Fruit fly (Drosophila melanogaster) whole organism, wandering third instar larva: ENCODE results near the gene CG2120.

Experiments
- CG32264 ChIP-seq: fragments of 200-800 bp; sonication (Bioruptor generic); optimal IDR thresholded peaks from 2 replicates; lab custom pipeline; 2016; ENCODE audit warnings: missing biosample characterization, missing genetic modification characterization
- CG9705 ChIP-seq: fragments of 200-800 bp; sonication (Bioruptor generic); optimal IDR thresholded peaks from 2 replicates; lab custom pipeline; 2018; ENCODE audit warnings: missing biosample characterization, mild to moderate bottlenecking, missing genetic modification characterization
- CrebA ChIP-seq: fragments of 200-800 bp; sonication (Bioruptor generic); optimal IDR thresholded peaks from 2 replicates; lab custom pipeline; 2016; ENCODE audit warnings: missing biosample characterization, mild to moderate bottlenecking, missing genetic modification characterization, borderline replicate concordance
- Dfd ChIP-seq: fragments of >200 bp; optimal IDR thresholded peaks from 2 replicates; lab custom pipeline; 2017; ENCODE audit warnings: missing biosample characterization, missing genetic modification characterization
- Dif ChIP-seq: fragments of 200-275, 200-300 bp; sonication (Bioruptor generic); optimal IDR thresholded peaks from 2 replicates; lab custom pipeline; 2018; ENCODE audit warnings: missing biosample characterization, missing genetic modification characterization; ENCODE audit not compliant: partially characterized antibody
- Hr78 ChIP-seq: fragments of >200 bp; optimal IDR thresholded peaks from 2 replicates; lab custom pipeline; 2017; ENCODE audit warnings: missing biosample characterization, missing genetic modification characterization
- Hr83 ChIP-seq: fragments of 200-300 bp; sonication (Bioruptor generic); optimal IDR thresholded peaks from 2 replicates; lab custom pipeline; 2016; ENCODE audit warnings: missing biosample characterization, mild to moderate bottlenecking, missing genetic modification characterization, moderate library complexity; ENCODE audit not compliant: poor library complexity, severe bottlenecking
- Jra ChIP-seq: sonication (Bioruptor generic); optimal IDR thresholded peaks from 2 replicates; lab custom pipeline; 2016; ENCODE audit warnings: missing biosample characterization, missing genetic modification characterization
- Mio ChIP-seq: sonication (Bioruptor generic); optimal IDR thresholded peaks from 2 replicates; lab custom pipeline; 2016; ENCODE audit warnings: missing biosample characterization, missing genetic modification characterization
- OdsH ChIP-seq: fragments of 200-800 bp; sonication (Bioruptor generic); optimal IDR thresholded peaks from 2 replicates; lab custom pipeline; 2016; ENCODE audit warnings: missing biosample characterization, mild to moderate bottlenecking, missing genetic modification characterization
- Rel ChIP-seq, 2 experiments: fragments of 200-800 bp; sonication (Bioruptor generic) in 1 of 2; optimal IDR thresholded peaks; 2 replicates in 1 of 2; 3 replicates in 1 of 2; lab custom pipeline; 2016 to 2019; ENCODE audit warnings: mild to moderate bottlenecking in 2 of 2, missing biosample characterization in 2 of 2, missing genetic modification characterization in 2 of 2, moderate library complexity in 1 of 2
- Sp1 ChIP-seq: fragments of 200-800 bp; sonication (Bioruptor generic); optimal IDR thresholded peaks from 3 replicates; lab custom pipeline; 2019; ENCODE audit warnings: missing biosample characterization, mild to moderate bottlenecking, missing genetic modification characterization, moderate library complexity
- Vsx2 ChIP-seq: fragments of 200-300, 225-300 bp; sonication (Bioruptor generic); optimal IDR thresholded peaks from 2 replicates; lab custom pipeline; 2018; ENCODE audit warnings: missing biosample characterization, missing genetic modification characterization; ENCODE audit not compliant: partially characterized antibody
- br ChIP-seq: fragments of 200-800 bp; sonication (Bioruptor generic); optimal IDR thresholded peaks from 2 replicates; lab custom pipeline; 2016; ENCODE audit warnings: missing biosample characterization, missing genetic modification characterization
- brk ChIP-seq: fragments of 200-800 bp; sonication (Bioruptor generic); optimal IDR thresholded peaks from 2 replicates; lab custom pipeline; 2016; ENCODE audit warnings: missing biosample characterization, mild to moderate bottlenecking, missing genetic modification characterization
- dl ChIP-seq, 2 experiments: fragments of 175-275, 200-275 bp in 1 of 2; fragments of 200-275 bp in 1 of 2; sonication (Bioruptor generic); optimal IDR thresholded peaks; lab custom pipeline; 2018; ENCODE audit warnings: mild to moderate bottlenecking in 2 of 2, missing biosample characterization in 2 of 2, missing genetic modification characterization in 2 of 2, moderate library complexity in 2 of 2; ENCODE audit not compliant: partially characterized antibody in 2 of 2, insufficient read depth in 1 of 2
- dmrt93B ChIP-seq: fragments of 200-800 bp; sonication (Bioruptor generic); optimal IDR thresholded peaks from 2 replicates; lab custom pipeline; 2018; ENCODE audit warnings: missing biosample characterization, mild to moderate bottlenecking, missing genetic modification characterization
- dsf ChIP-seq: sonication (Bioruptor generic); optimal IDR thresholded peaks from 2 replicates; lab custom pipeline; 2016; ENCODE audit warnings: missing biosample characterization, missing genetic modification characterization, borderline replicate concordance
- ey ChIP-seq: fragments of 200-800 bp; sonication (Bioruptor generic); optimal IDR thresholded peaks from 2 replicates; lab custom pipeline; 2016; ENCODE audit warnings: missing biosample characterization, missing genetic modification characterization
- foxo ChIP-seq, 2 experiments: fragments of 200-800 bp; sonication (Bioruptor generic); optimal IDR thresholded peaks; 2 replicates in 1 of 2; 3 replicates in 1 of 2; lab custom pipeline; 2016 to 2017; ENCODE audit warnings: missing biosample characterization in 2 of 2, missing genetic modification characterization in 2 of 2
- fru ChIP-seq: fragments of 200-800 bp; sonication (Bioruptor generic); optimal IDR thresholded peaks from 3 replicates; lab custom pipeline; 2016; ENCODE audit warnings: missing biosample characterization, mild to moderate bottlenecking, missing genetic modification characterization
- h ChIP-seq: fragments of 200-800 bp; sonication (Bioruptor generic); optimal IDR thresholded peaks from 3 replicates; lab custom pipeline; 2016; ENCODE audit warnings: missing biosample characterization, mild to moderate bottlenecking, missing genetic modification characterization
- jim ChIP-seq: fragments of 175-275, 200-325 bp; sonication (Bioruptor generic); optimal IDR thresholded peaks from 2 replicates; lab custom pipeline; 2016; ENCODE audit warnings: missing biosample characterization, mild to moderate bottlenecking, missing genetic modification characterization
- lola ChIP-seq: fragments of >200 bp; optimal IDR thresholded peaks from 2 replicates; lab custom pipeline; 2017; ENCODE audit warnings: missing biosample characterization, missing genetic modification characterization
- pan ChIP-seq: fragments of >200 bp; optimal IDR thresholded peaks from 2 replicates; lab custom pipeline; 2017
- psq ChIP-seq: fragments of 200-800 bp; sonication (Bioruptor generic); optimal IDR thresholded peaks from 3 replicates; lab custom pipeline; 2017; ENCODE audit warnings: missing biosample characterization, mild to moderate bottlenecking, missing genetic modification characterization, moderate library complexity
- rgr ChIP-seq: fragments of 200-800 bp; sonication (Bioruptor generic); optimal IDR thresholded peaks from 3 replicates; lab custom pipeline; 2016; ENCODE audit warnings: missing biosample characterization, mild to moderate bottlenecking, missing genetic modification characterization
- sage ChIP-seq: fragments of 200-800 bp; sonication (Bioruptor generic); optimal IDR thresholded peaks from 2 replicates; lab custom pipeline; 2016; ENCODE audit warnings: missing biosample characterization, mild to moderate bottlenecking, missing genetic modification characterization
- sv ChIP-seq: fragments of 200-800 bp; sonication (Bioruptor generic); optimal IDR thresholded peaks from 3 replicates; lab custom pipeline; 2016; ENCODE audit warnings: missing biosample characterization, missing genetic modification characterization
- tai ChIP-seq: sonication (Bioruptor generic); optimal IDR thresholded peaks from 2 replicates; lab custom pipeline; 2016; ENCODE audit warnings: missing biosample characterization, missing genetic modification characterization
- usp ChIP-seq: fragments of >200 bp; optimal IDR thresholded peaks from 2 replicates; lab custom pipeline; 2017; ENCODE audit warnings: missing biosample characterization, missing genetic modification characterization

Gene CG2120

DNA sequence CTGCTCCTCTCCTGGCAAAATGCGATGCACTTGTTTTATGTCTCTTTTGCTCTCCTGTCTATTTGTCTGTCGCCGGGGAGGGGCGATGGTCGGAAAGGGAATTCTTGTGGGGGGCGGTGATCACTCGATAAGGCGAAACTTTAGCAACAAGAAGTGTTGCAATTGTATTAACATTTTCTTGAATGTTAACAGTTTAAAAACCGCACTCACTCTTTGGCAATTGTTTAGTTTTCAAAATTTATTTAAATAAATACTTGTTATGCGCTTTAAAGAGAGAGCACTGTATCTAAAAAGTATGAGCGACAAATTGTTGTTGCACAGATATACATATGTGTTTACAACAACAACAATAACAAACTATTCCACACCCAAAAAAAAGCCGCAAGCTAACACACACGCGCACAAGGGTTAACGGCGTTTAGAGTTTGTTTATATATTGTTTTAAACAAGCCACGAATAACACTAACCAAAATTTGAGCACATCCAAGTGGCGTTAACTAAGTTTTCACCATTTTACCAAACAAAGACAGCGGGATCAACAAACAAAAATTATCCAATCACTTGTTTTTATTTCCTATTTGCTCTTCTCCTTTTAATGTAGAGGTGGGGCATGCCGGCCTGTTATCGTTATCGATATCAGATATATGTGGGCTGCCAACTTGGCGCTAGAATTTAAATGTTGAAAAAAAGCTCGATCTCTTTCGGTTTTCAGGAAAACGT is 34.0 kb upstream of the CG2120 start, which contains the start of gene CG2258 (continued):
- TF ChIP-seq brk (GFP tag; lab: Kevin White, UChicago) (no peak), Jra (GFP tag; lab: Kevin White, UChicago) (peak; percentile 37), Vsx2 (GFP tag; lab: Kevin White, UChicago) (no peak), dmrt93B (GFP tag; lab: Kevin White, UChicago) (peak; percentile 46), CG32264 (GFP tag; lab: Kevin White, UChicago) (peak; percentile 17), fru (peak; percentile 59)

dm6 chrX:8106281-8107050 is 29.2 kb upstream of the CG2120 start:
- TF ChIP-seq Hr78 (GFP tag; lab: Kevin White, UChicago) (no peak), Vsx2 (GFP tag; lab: Kevin White, UChicago) (no peak), fru (peak; percentile 23), h (peak; percentile 12), CG32264 (GFP tag; lab: Kevin White, UChicago) (no peak), lola (GFP tag; lab: Kevin White, UChicago) (no peak), Rel (GFP tag; optimal IDR thresholded peaks at IDR 0.05; lab: Kevin White, UChicago) (no peak), Rel (tag; optimal IDR thresholded peaks at IDR 0.05; lab: Kevin White, UChicago) (peak; percentile 61)
- TF ChIP-seq, all 38 proteins: peak for 3

DNA sequence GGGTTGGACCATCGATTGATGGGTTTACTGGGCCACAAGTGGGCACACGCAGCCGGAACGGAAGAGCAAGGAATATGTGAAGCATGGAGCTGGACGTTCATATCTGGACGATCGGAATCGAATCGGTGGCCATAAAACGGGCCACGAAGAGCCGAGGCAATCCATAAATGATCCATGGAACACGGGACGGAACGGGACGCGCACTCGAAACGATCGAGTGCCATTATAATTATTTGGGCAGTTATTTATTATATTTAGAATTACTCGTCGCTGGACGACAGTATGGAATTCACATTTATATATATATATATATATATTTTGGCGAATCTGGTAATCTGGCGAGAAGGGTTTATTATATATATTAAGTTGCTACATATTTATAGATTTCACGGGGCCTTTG is 27.7 kb upstream of the CG2120 start:
- no peak for TF ChIP-seq lola (GFP tag; lab: Kevin White, UChicago)
- TF ChIP-seq Dfd, result no peak
- no peak for TF ChIP-seq h
- no peak for TF ChIP-seq dmrt93B (GFP tag; lab: Kevin White, UChicago)
- TF ChIP-seq Jra (GFP tag; lab: Kevin White, UChicago), result no peak
- TF ChIP-seq CG9705 (GFP tag; lab: Kevin White, UChicago), result no peak
- TF ChIP-seq Vsx2 (GFP tag; lab: Kevin White, UChicago), result no peak
- TF ChIP-seq Dif (GFP tag; lab: Kevin White, UChicago), result no peak
- no peak for TF ChIP-seq dsf (GFP tag; lab: Kevin White, UChicago)
- no peak for TF ChIP-seq sage (GFP tag; lab: Kevin White, UChicago)
- TF ChIP-seq psq, result no peak
- no peak for TF ChIP-seq Rel (GFP tag; optimal IDR thresholded peaks at IDR 0.05; lab: Kevin White, UChicago)
- TF ChIP-seq Rel (tag; optimal IDR thresholded peaks at IDR 0.05; lab: Kevin White, UChicago), result no peak
- no peak for TF ChIP-seq pan
- TF ChIP-seq rgr, result no peak
- TF ChIP-seq Sp1 (GFP tag; lab: Kevin White, UChicago), result no peak
- no peak for TF ChIP-seq sv
- no peak for TF ChIP-seq usp (GFP tag; lab: Kevin White, UChicago)
- no peak for TF ChIP-seq OdsH

dm6 chrX:8110984-8111383 is 24.6 kb upstream of the CG2120 start:
- TF ChIP-seq Rel (GFP tag; optimal IDR thresholded peaks at IDR 0.05; lab: Kevin White, UChicago), result no peak
- TF ChIP-seq Rel (tag; optimal IDR thresholded peaks at IDR 0.05; lab: Kevin White, UChicago), result peak; percentile 62
- no peak for TF ChIP-seq pan
- no peak for TF ChIP-seq Hr83

- TF ChIP-seq rgr (peak; percentile 32), CrebA (GFP tag; lab: Kevin White, UChicago) (no peak), ey (GFP tag; lab: Kevin White, UChicago) (peak; percentile 53), sage (GFP tag; lab: Kevin White, UChicago) (no peak), br (no peak), OdsH (peak; percentile 20), fru (peak; percentile 62), Dif (GFP tag; lab: Kevin White, UChicago) (no peak), Mio (GFP tag; lab: Kevin White, UChicago) (no peak), Jra (GFP tag; lab: Kevin White, UChicago) (no peak), h (peak; percentile 11), Dfd (peak; percentile 40), Hr78 (GFP tag; lab: Kevin White, UChicago) (no peak), foxo (GFP tag; optimal IDR thresholded peaks at IDR 0.05; lab: Kevin White, UChicago) (peak in 1 of 2 experiments; percentile 58), psq (no peak), dsf (GFP tag; lab: Kevin White, UChicago) (no peak), dl (GFP tag; optimal IDR thresholded peaks at IDR 0.05; lab: Kevin White, UChicago; ENCODE audit: insufficient read depth in 1 of 2, partially characterized antibody in 2 of 2) (no peak), tai (GFP tag; lab: Kevin White, UChicago) (no peak), Sp1 (GFP tag; lab: Kevin White, UChicago) (peak; percentile 27), jim (GFP tag; lab: Kevin White, UChicago) (no peak)
These were observed 22.9 kb upstream of the CG2120 start for dm6 chrX:8112715-8113114.
